Fruit fly (Drosophila melanogaster) whole organism, embryonic: ENCODE results near the gene CG31195.
A peak's percentile ranks its signal among the peaks of the same experiment; 100 is the strongest.

Source experiments
- Atf-2 ChIP-seq: fragments of 200-800 bp; sonication (Bioruptor generic); optimal IDR thresholded peaks from 2 replicates; lab custom pipeline; 2016; ENCODE audit warnings: missing biosample characterization, missing genetic modification characterization
- CG10979 ChIP-seq: fragments of 200-800 bp; sonication (Bioruptor generic); optimal IDR thresholded peaks from 2 replicates; lab custom pipeline; 2018; ENCODE audit warnings: missing biosample characterization, mild to moderate bottlenecking, missing genetic modification characterization, moderate library complexity
- CG11695 ChIP-seq: fragments of 200-800 bp; sonication (Bioruptor generic); IDR thresholded peaks from 3 replicates; pipeline ENCODE4 v1.3.6; 2022; ENCODE audit warnings: missing biosample characterization, missing genetic modification characterization
- CG13287 ChIP-seq: fragments of 200-800 bp; sonication (Bioruptor generic); IDR thresholded peaks from 2 replicates; pipeline ENCODE4 v1.3.6; 2022; ENCODE audit warnings: missing biosample characterization, missing genetic modification characterization; ENCODE audit not compliant: partially characterized antibody
- CG16813 ChIP-seq: fragments of 200-800 bp; sonication (Bioruptor generic); IDR thresholded peaks from 3 replicates; pipeline ENCODE4 v1.3.6; 2022; ENCODE audit warnings: missing biosample characterization, missing genetic modification characterization; ENCODE audit not compliant: partially characterized antibody
- CG18599 ChIP-seq: fragments of 200-800 bp; sonication (Bioruptor generic); optimal IDR thresholded peaks from 3 replicates; lab custom pipeline; 2017; ENCODE audit warnings: missing biosample characterization, missing genetic modification characterization, mild to moderate bottlenecking, moderate library complexity, missing genetic modification reagents
- CG30403 ChIP-seq: fragments of 200-800 bp; sonication (Bioruptor generic); optimal IDR thresholded peaks from 3 replicates; lab custom pipeline; 2016; ENCODE audit warnings: missing biosample characterization, missing genetic modification characterization
- CG32767 ChIP-seq: fragments of 200-800 bp; sonication (Bioruptor generic); IDR thresholded peaks from 2 replicates; pipeline ENCODE4 v1.3.6; 2022; ENCODE audit warnings: missing biosample characterization, missing genetic modification characterization
- CG3281 ChIP-seq: fragments of 200-800 bp; sonication (Bioruptor generic); optimal IDR thresholded peaks from 3 replicates; lab custom pipeline; 2017; ENCODE audit warnings: missing biosample characterization, mild to moderate bottlenecking, missing genetic modification characterization
- CG33213 ChIP-seq: fragments of 200-800 bp; sonication (Bioruptor generic); optimal IDR thresholded peaks from 3 replicates; lab custom pipeline; 2016; ENCODE audit warnings: missing biosample characterization, missing genetic modification characterization
- CG3995 ChIP-seq: fragments of 200-800 bp; sonication (Bioruptor generic); optimal IDR thresholded peaks from 3 replicates; lab custom pipeline; 2016; ENCODE audit warnings: missing biosample characterization, missing genetic modification characterization
- CG4282 ChIP-seq: fragments of 200-800 bp; sonication (Bioruptor generic); optimal IDR thresholded peaks from 2 replicates; lab custom pipeline; 2016; ENCODE audit warnings: missing biosample characterization, missing genetic modification characterization
- CG4424 ChIP-seq: fragments of 200-800 bp; sonication (Bioruptor generic); optimal IDR thresholded peaks from 3 replicates; lab custom pipeline; 2016; ENCODE audit warnings: missing biosample characterization, missing genetic modification characterization
- CG4820 ChIP-seq: fragments of 200-800 bp; sonication (Bioruptor generic); optimal IDR thresholded peaks from 3 replicates; lab custom pipeline; 2016; ENCODE audit warnings: missing biosample characterization, missing genetic modification characterization
- CG6689 ChIP-seq: fragments of 200-800 bp; sonication (Bioruptor generic); IDR thresholded peaks from 2 replicates; pipeline ENCODE4 v1.3.6; 2022; ENCODE audit warnings: missing biosample characterization, missing genetic modification characterization
- CG6791 ChIP-seq: fragments of 200-800 bp; sonication (Bioruptor generic); IDR thresholded peaks from 3 replicates; pipeline ENCODE4 v1.3.6; 2022; ENCODE audit warnings: missing biosample characterization, missing genetic modification characterization; ENCODE audit not compliant: partially characterized antibody
- CG8924 ChIP-seq: fragments of 200-800 bp; optimal IDR thresholded peaks from 3 replicates; lab custom pipeline; 2019; ENCODE audit warnings: missing biosample characterization, mild to moderate bottlenecking, missing genetic modification characterization, moderate library complexity
- CrebB ChIP-seq: fragments of 200-800 bp; sonication (Bioruptor generic); optimal IDR thresholded peaks from 3 replicates; lab custom pipeline; 2018; ENCODE audit warnings: missing biosample characterization, mild to moderate bottlenecking, missing genetic modification characterization
- HLH54F ChIP-seq: fragments of 200-800 bp; sonication (Bioruptor generic); optimal IDR thresholded peaks from 3 replicates; lab custom pipeline; 2016; ENCODE audit warnings: missing biosample characterization, missing genetic modification characterization
- MBD-R2 ChIP-seq: fragments of 200-800 bp; sonication (Bioruptor generic); IDR thresholded peaks from 2 replicates; pipeline ENCODE4 v1.3.6; 2022; ENCODE audit warnings: missing biosample characterization, missing genetic modification characterization
- Max ChIP-seq: fragments of 200-800 bp; sonication (Bioruptor generic); optimal IDR thresholded peaks from 2 replicates; lab custom pipeline; 2016; ENCODE audit warnings: missing biosample characterization, mild to moderate bottlenecking, missing genetic modification characterization
- Mrtf ChIP-seq: fragments of 200-800 bp; sonication (Bioruptor generic); IDR thresholded peaks from 3 replicates; pipeline ENCODE4 v1.3.6; 2022; ENCODE audit warnings: missing biosample characterization, missing genetic modification characterization
- Nf-YA ChIP-seq: fragments of 200-800 bp; sonication (Bioruptor generic); IDR thresholded peaks from 2 replicates; pipeline ENCODE4 v1.3.6; 2022; ENCODE audit warnings: missing biosample characterization, missing genetic modification characterization
- Trl ChIP-seq, 3 experiments: fragments of >200 bp in 2 of 3; fragments of 200-800 bp in 1 of 3; sonication (Bioruptor generic) in 1 of 3; optimal IDR thresholded peaks; 2 replicates in 1 of 3; 3 replicates in 2 of 3; lab custom pipeline; 2016 to 2017; ENCODE audit warnings: missing biosample characterization in 1 of 3, missing genetic modification characterization in 1 of 3
- Xbp1 ChIP-seq: fragments of 200-800 bp; sonication (Bioruptor generic); optimal IDR thresholded peaks from 3 replicates; lab custom pipeline; 2016; ENCODE audit warnings: missing biosample characterization, mild to moderate bottlenecking, missing genetic modification characterization
- amos ChIP-seq: fragments of 200-800 bp; sonication (Bioruptor generic); IDR thresholded peaks from 2 replicates; pipeline ENCODE4 v1.3.6; 2022; ENCODE audit warnings: missing biosample characterization, missing genetic modification characterization; ENCODE audit not compliant: partially characterized antibody
- ase ChIP-seq: fragments of 200-800 bp; sonication (Bioruptor generic); IDR thresholded peaks from 3 replicates; pipeline ENCODE4 v1.3.6; 2022; ENCODE audit warnings: missing biosample characterization, missing genetic modification characterization
- az2 ChIP-seq: fragments of 200-800 bp; sonication (Bioruptor generic); optimal IDR thresholded peaks from 3 replicates; lab custom pipeline; 2016; ENCODE audit warnings: missing biosample characterization, missing genetic modification characterization
- bigmax ChIP-seq: fragments of 200-800 bp; sonication (Bioruptor generic); optimal IDR thresholded peaks from 2 replicates; lab custom pipeline; 2018; ENCODE audit warnings: missing biosample characterization, mild to moderate bottlenecking, missing genetic modification characterization
- bowl ChIP-seq: fragments of 200-800 bp; sonication (Bioruptor generic); IDR thresholded peaks from 2 replicates; pipeline ENCODE4 v1.3.6; 2022; ENCODE audit warnings: missing biosample characterization, missing genetic modification characterization
- cg ChIP-seq: fragments of 200-800 bp; sonication (Bioruptor generic); optimal IDR thresholded peaks from 3 replicates; lab custom pipeline; 2019; ENCODE audit warnings: missing biosample characterization, mild to moderate bottlenecking, missing genetic modification characterization, moderate library complexity
- dmrt11E ChIP-seq: fragments of 200-800 bp; sonication (Bioruptor generic); optimal IDR thresholded peaks from 3 replicates; lab custom pipeline; 2018; ENCODE audit warnings: missing biosample characterization, mild to moderate bottlenecking, missing genetic modification characterization, moderate library complexity
- ems ChIP-seq: fragments of 200-800 bp; sonication (Bioruptor generic); optimal IDR thresholded peaks from 3 replicates; lab custom pipeline; 2016; ENCODE audit warnings: missing biosample characterization, missing genetic modification characterization
- fru ChIP-seq: fragments of >200 bp; optimal IDR thresholded peaks from 2 replicates; lab custom pipeline; 2017
- fu2 ChIP-seq: fragments of 200-800 bp; sonication (Bioruptor generic); optimal IDR thresholded peaks from 2 replicates; lab custom pipeline; 2016; ENCODE audit warnings: missing biosample characterization, missing genetic modification characterization
- h ChIP-seq: fragments of >200 bp; optimal IDR thresholded peaks from 2 replicates; lab custom pipeline; 2017
- hb ChIP-seq: fragments of 200-800 bp; sonication (Bioruptor generic); IDR thresholded peaks from 3 replicates; pipeline ENCODE4 v1.3.6; 2022; ENCODE audit warnings: missing biosample characterization, missing genetic modification characterization; ENCODE audit not compliant: partially characterized antibody
- her ChIP-seq: fragments of 200-800 bp; sonication (Bioruptor generic); optimal IDR thresholded peaks from 2 replicates; lab custom pipeline; 2016; ENCODE audit warnings: missing biosample characterization, missing genetic modification characterization
- ind ChIP-seq: fragments of 200-800 bp; sonication (Bioruptor generic); optimal IDR thresholded peaks from 3 replicates; lab custom pipeline; 2016; ENCODE audit warnings: missing biosample characterization, missing genetic modification characterization
- jumu ChIP-seq: fragments of 200-800 bp; sonication (Bioruptor generic); optimal IDR thresholded peaks from 3 replicates; lab custom pipeline; 2016; ENCODE audit warnings: missing biosample characterization, missing genetic modification characterization
- mld ChIP-seq: fragments of 200-800 bp; sonication (Bioruptor generic); IDR thresholded peaks from 3 replicates; pipeline ENCODE4 v1.3.6; 2022; ENCODE audit warnings: missing biosample characterization, missing genetic modification characterization; ENCODE audit not compliant: partially characterized antibody
- oc ChIP-seq: fragments of 200-800 bp; sonication (Bioruptor generic); optimal IDR thresholded peaks from 2 replicates; lab custom pipeline; 2018; ENCODE audit warnings: missing biosample characterization, mild to moderate bottlenecking, missing genetic modification characterization, moderate library complexity
- onecut ChIP-seq: fragments of 200-800 bp; sonication (Bioruptor generic); IDR thresholded peaks from 2 replicates; pipeline ENCODE4 v1.3.6; 2022; ENCODE audit warnings: missing biosample characterization, missing genetic modification characterization
- otp ChIP-seq: fragments of 200-800 bp; sonication (Bioruptor generic); IDR thresholded peaks from 3 replicates; pipeline ENCODE4, ENCODE4 v1.3.6; 2022; ENCODE audit warnings: missing biosample characterization, missing genetic modification characterization
- p53 ChIP-seq: fragments of 200-800 bp; sonication (Bioruptor generic); optimal IDR thresholded peaks from 2 replicates; lab custom pipeline; 2016; ENCODE audit warnings: missing biosample characterization, missing genetic modification characterization
- pan ChIP-seq, 4 experiments: fragments of >200 bp in 3 of 4; fragments of 200-800 bp in 1 of 4; sonication (Bioruptor generic) in 1 of 4; optimal IDR thresholded peaks in 3 of 4; IDR thresholded peaks in 1 of 4; 2 replicates each; pipeline versions ENCODE4 v1.3.6 to Lab custom; 2017 to 2022; ENCODE audit warnings: missing biosample characterization in 2 of 4, missing genetic modification characterization in 2 of 4, mixed read lengths in 1 of 4
- scrt ChIP-seq: fragments of 200-800 bp; sonication (Bioruptor generic); optimal IDR thresholded peaks from 2 replicates; lab custom pipeline; 2018; ENCODE audit warnings: missing biosample characterization, mild to moderate bottlenecking, missing genetic modification characterization, moderate library complexity
- ssp ChIP-seq: fragments of 200-800 bp; sonication (Bioruptor generic); IDR thresholded peaks from 2 replicates; pipeline ENCODE4 v1.3.6; 2022; ENCODE audit warnings: missing biosample characterization, missing genetic modification characterization
- stwl ChIP-seq: fragments of 200-800 bp; sonication (Bioruptor generic); optimal IDR thresholded peaks from 3 replicates; lab custom pipeline; 2018; ENCODE audit warnings: missing biosample characterization, mild to moderate bottlenecking, missing genetic modification characterization, moderate library complexity
- trem ChIP-seq: fragments of 200-800 bp; optimal IDR thresholded peaks from 3 replicates; lab custom pipeline; 2019; ENCODE audit warnings: missing biosample characterization, mild to moderate bottlenecking, missing genetic modification characterization, moderate library complexity

CG31195 gene

DNA sequence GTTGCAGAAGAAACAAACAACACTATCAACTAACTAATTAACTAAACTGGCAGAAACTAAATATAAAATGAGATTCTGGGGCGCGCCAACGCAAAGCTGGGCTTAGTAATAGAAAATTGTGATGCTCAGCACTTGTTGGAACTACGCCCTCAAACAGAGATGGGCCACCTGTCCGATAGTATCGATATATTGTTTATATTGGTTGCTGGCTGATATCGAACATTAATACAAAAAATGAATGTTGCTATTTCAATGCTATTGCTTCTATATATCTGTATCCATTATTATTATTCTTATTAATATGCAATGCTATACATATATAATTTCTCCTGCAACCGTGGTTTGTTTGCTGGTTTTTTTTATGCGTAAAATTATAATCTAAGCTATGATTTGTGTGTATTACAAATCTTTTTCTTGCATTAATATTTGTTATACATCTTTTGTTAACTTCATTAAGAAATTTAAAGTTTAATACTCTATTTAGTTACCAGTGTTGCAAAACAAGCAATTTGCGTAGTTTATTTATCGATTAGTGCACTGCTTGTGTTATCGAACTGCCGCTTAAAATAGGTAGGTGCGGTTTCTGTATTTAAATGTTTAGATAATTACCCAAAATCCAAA is at the start of gene CG31195 (continued):
- TF ChIP-seq CG11695 (GFP tag; lab: Robert Waterston, UW), result no peak
- no peak for TF ChIP-seq fru (lab: Kevin White, UChicago)
- no peak for TF ChIP-seq h (lab: Kevin White, UChicago)
- TF ChIP-seq CG4424 (GFP tag; lab: Kevin White, UChicago), result peak; percentile 9
- no peak for TF ChIP-seq bowl (GFP tag; lab: Robert Waterston, UW)
- TF ChIP-seq cg (GFP tag; lab: Kevin White, UChicago), result no peak
- no peak for TF ChIP-seq Mrtf
- no peak for TF ChIP-seq Trl (optimal IDR thresholded peaks at IDR 0.05; lab: Kevin White, UChicago)
- TF ChIP-seq Trl (GFP tag; optimal IDR thresholded peaks at IDR 0.05; lab: Kevin White, UChicago), result no peak
- peak; percentile 44 for TF ChIP-seq CG30403 (GFP tag; lab: Kevin White, UChicago)
- peak; percentile 49 for TF ChIP-seq MBD-R2
- no peak for TF ChIP-seq ssp (GFP tag; lab: Robert Waterston, UW)
- no peak for TF ChIP-seq Atf-2 (GFP tag; lab: Kevin White, UChicago)
- TF ChIP-seq p53 (GFP tag; lab: Kevin White, UChicago), result no peak
- TF ChIP-seq fu2 (GFP tag; lab: Kevin White, UChicago), result no peak
- TF ChIP-seq oc, result no peak
- no peak for TF ChIP-seq CG6689 (GFP tag; lab: Robert Waterston, UW)
- no peak for TF ChIP-seq pan (optimal IDR thresholded peaks at IDR 0.05; lab: Kevin White, UChicago)
- TF ChIP-seq pan (GFP tag; optimal IDR thresholded peaks at IDR 0.05 in 1 of 2, IDR thresholded peaks at IDR 0.05 in 1 of 2), result no peak
- TF ChIP-seq CG16813, result peak; percentile 78
- TF ChIP-seq az2 (GFP tag; lab: Kevin White, UChicago), result peak; percentile 22
- peak; percentile 2 for TF ChIP-seq Xbp1 (GFP tag; lab: Kevin White, UChicago)
- TF ChIP-seq CG8924 (tag; lab: Kevin White, UChicago), result peak; percentile 47
- TF ChIP-seq Nf-YA (GFP tag; lab: Robert Waterston, UW), result no peak
- TF ChIP-seq mld (GFP tag; lab: Robert Waterston, UW), result peak; percentile 58; the same call in 1 of the 3 replicates
- TF ChIP-seq HLH54F (GFP tag; lab: Kevin White, UChicago), result no peak
- no peak for TF ChIP-seq CG10979 (tag; lab: Kevin White, UChicago)
- no peak for TF ChIP-seq otp (GFP tag; lab: Robert Waterston, UW)
- peak; percentile 12 for TF ChIP-seq CG4820 (GFP tag; lab: Kevin White, UChicago)
- TF ChIP-seq jumu, result no peak
- TF ChIP-seq Max (GFP tag; lab: Kevin White, UChicago), result no peak
- peak; percentile 92 for TF ChIP-seq stwl (tag; lab: Kevin White, UChicago)
- peak; percentile 66 for TF ChIP-seq CG6791
- peak; percentile 36 for TF ChIP-seq CG3995 (GFP tag; lab: Kevin White, UChicago)
- peak; percentile 84 for TF ChIP-seq trem (tag; lab: Kevin White, UChicago)
- no peak for TF ChIP-seq CG3281 (GFP tag; lab: Kevin White, UChicago)
- TF ChIP-seq CG18599 (GFP tag; lab: Kevin White, UChicago), result no peak
- TF ChIP-seq ems (GFP tag; lab: Kevin White, UChicago), result no peak
- TF ChIP-seq scrt (GFP tag; lab: Kevin White, UChicago), result peak; percentile 32
- no peak for TF ChIP-seq CG33213 (GFP tag; lab: Kevin White, UChicago)
- TF ChIP-seq bigmax (GFP tag; lab: Kevin White, UChicago), result no peak
- peak; percentile 84 for TF ChIP-seq CG13287 (GFP tag; lab: Robert Waterston, UW)
- no peak for TF ChIP-seq CG4282
- no peak for TF ChIP-seq ase (GFP tag; lab: Robert Waterston, UW)
- no peak for TF ChIP-seq CG32767 (GFP tag; lab: Robert Waterston, UW)
- peak; percentile 62; the same call in 2 of the 3 replicates for TF ChIP-seq hb (GFP tag; lab: Robert Waterston, UW)
- TF ChIP-seq amos (GFP tag; lab: Robert Waterston, UW), result peak; percentile 74
- peak; percentile 2 for TF ChIP-seq ind (GFP tag; lab: Kevin White, UChicago)
- peak; percentile 12 for TF ChIP-seq dmrt11E (tag; lab: Kevin White, UChicago)
- TF ChIP-seq onecut (GFP tag; lab: Robert Waterston, UW), result no peak
- no peak for TF ChIP-seq CrebB (tag; lab: Kevin White, UChicago)
- no peak for TF ChIP-seq her (GFP tag; lab: Kevin White, UChicago)
